Fruit fly (Drosophila melanogaster): ENCODE data around the gene p130CAS.

p130CAS gene

dm6 chr3L:174501-174900 is 21.8 kb downstream of the p130CAS start (continued):
- TF ChIP-seq sd (tag; optimal IDR thresholded peaks at IDR 0.05) (peak; percentile 55), cato (GFP tag; optimal IDR thresholded peaks at IDR 0.05; ENCODE audit: borderline replicate concordance) (no peak), stwl (tag; optimal IDR thresholded peaks at IDR 0.05) (peak; percentile 71), gsb (GFP tag; IDR thresholded peaks at IDR 0.05) (no peak), PHDP (tag; optimal IDR thresholded peaks at IDR 0.05) (peak; percentile 18), tll (GFP tag; optimal IDR thresholded peaks at IDR 0.05) (no peak), Dip3 (GFP tag; optimal IDR thresholded peaks at IDR 0.05) (no peak), Drgx (GFP tag; IDR thresholded peaks at IDR 0.05) (no peak), CG8924 (tag; optimal IDR thresholded peaks at IDR 0.05) (no peak), D (optimal IDR thresholded peaks at IDR 0.05) (no peak), D (GFP tag; optimal IDR thresholded peaks at IDR 0.05) (no peak), CG14860 (GFP tag; IDR thresholded peaks at IDR 0.05; ENCODE audit: partially characterized antibody) (peak; percentile 85), fru (optimal IDR thresholded peaks at IDR 0.05) (no peak), Dp (GFP tag; optimal IDR thresholded peaks at IDR 0.05) (peak; percentile 84), YL-1 (GFP tag; optimal IDR thresholded peaks at IDR 0.05) (no peak), CG17359 (tag; optimal IDR thresholded peaks at IDR 0.05) (no peak), CG1603 (tag; optimal IDR thresholded peaks at IDR 0.05) (peak; percentile 36), CG12155 (GFP tag; optimal IDR thresholded peaks at IDR 0.05) (no peak), jumu (GFP tag; optimal IDR thresholded peaks at IDR 0.05) (no peak), Lhr (GFP tag; optimal IDR thresholded peaks at IDR 0.05) (no peak), nau (GFP tag; optimal IDR thresholded peaks at IDR 0.05) (no peak), CG12071 (GFP tag; optimal IDR thresholded peaks at IDR 0.05) (no peak), CG10147 (GFP tag; optimal IDR thresholded peaks at IDR 0.05) (peak; percentile 1), zen (tag; optimal IDR thresholded peaks at IDR 0.05) (no peak), tap (tag; optimal IDR thresholded peaks at IDR 0.05) (no peak), ara (GFP tag; IDR thresholded peaks at IDR 0.05) (no peak), CG8359 (GFP tag; optimal IDR thresholded peaks at IDR 0.05; ENCODE audit: borderline replicate concordance) (no peak), bowl (GFP tag; IDR thresholded peaks at IDR 0.05) (no peak), CG12769 (tag; optimal IDR thresholded peaks at IDR 0.05) (no peak), dmrt99B (tag; optimal IDR thresholded peaks at IDR 0.05) (no peak), pan (optimal IDR thresholded peaks at IDR 0.05) (no peak), pan (GFP tag; optimal IDR thresholded peaks at IDR 0.05 in 1 of 2, IDR thresholded peaks at IDR 0.05 in 1 of 2) (no peak), Hey (tag; optimal IDR thresholded peaks at IDR 0.05) (no peak), CG2199 (GFP tag; IDR thresholded peaks at IDR 0.05) (no peak), CG17328 (GFP tag; IDR thresholded peaks at IDR 0.05) (no peak), kay (GFP tag; optimal IDR thresholded peaks at IDR 0.05) (no peak), CG4360 (GFP tag; IDR thresholded peaks at IDR 0.05) (no peak), lilli (GFP tag; optimal IDR thresholded peaks at IDR 0.05) (no peak), MBD-R2 (GFP tag; IDR thresholded peaks at IDR 0.05) (peak; percentile 26; the same call in 1 of the 2 replicates), H15 (GFP tag; IDR thresholded peaks at IDR 0.05) (no peak), Ssrp (tag; optimal IDR thresholded peaks at IDR 0.05) (no peak), pb (GFP tag; optimal IDR thresholded peaks at IDR 0.05) (no peak), CrebB (tag; optimal IDR thresholded peaks at IDR 0.05) (no peak), Six4 (GFP tag; optimal IDR thresholded peaks at IDR 0.05) (no peak), dati (GFP tag; IDR thresholded peaks at IDR 0.05) (no peak), run (tag; optimal IDR thresholded peaks at IDR 0.05) (no peak), CG33557 (GFP tag; optimal IDR thresholded peaks at IDR 0.05) (no peak), CG10267 (tag; optimal IDR thresholded peaks at IDR 0.05) (peak; percentile 2)

Measured in whole organism, embryonic.